Fruit fly (Drosophila melanogaster): ENCODE measurements around the gene CG13607.
A peak's percentile ranks its signal among the peaks of the same experiment; 100 is the strongest.

Gene CG13607

dm6 chr3R:24106059-24106631 is 10.0 kb downstream of the CG13607 start (continued):
- TF ChIP-seq CG2712 (tag; optimal IDR thresholded peaks at IDR 0.05) (peak; percentile 48), Abd-B (GFP tag; optimal IDR thresholded peaks at IDR 0.05) (peak; percentile 21), MESR4 (GFP tag; optimal IDR thresholded peaks at IDR 0.05) (peak; percentile 36), Dp (GFP tag; optimal IDR thresholded peaks at IDR 0.05) (peak; percentile 76), p53 (GFP tag; optimal IDR thresholded peaks at IDR 0.05) (peak; percentile 2), CG33557 (GFP tag; optimal IDR thresholded peaks at IDR 0.05) (no peak), D19B (GFP tag; optimal IDR thresholded peaks at IDR 0.05) (peak; percentile 6), CG5245 (GFP tag; optimal IDR thresholded peaks at IDR 0.05) (peak; percentile 50), CHES-1-like (GFP tag; optimal IDR thresholded peaks at IDR 0.05) (peak; percentile 18), Dad (GFP tag; optimal IDR thresholded peaks at IDR 0.05) (peak; percentile 45), ERR (GFP tag; optimal IDR thresholded peaks at IDR 0.05) (no peak), mld (GFP tag; IDR thresholded peaks at IDR 0.05; ENCODE audit: partially characterized antibody) (no peak), Doc3 (GFP tag; IDR thresholded peaks at IDR 0.05; ENCODE audit: partially characterized antibody) (no peak), CG1602 (GFP tag; optimal IDR thresholded peaks at IDR 0.05) (peak; percentile 18), CG17361 (GFP tag; IDR thresholded peaks at IDR 0.05) (no peak), tap (tag; optimal IDR thresholded peaks at IDR 0.05) (peak; percentile 47), CG8290 (GFP tag; optimal IDR thresholded peaks at IDR 0.05) (peak; percentile 48), CG8290 (tag; optimal IDR thresholded peaks at IDR 0.05) (peak; percentile 35 to 49), Lpt (GFP tag; optimal IDR thresholded peaks at IDR 0.05) (no peak), pita (GFP tag; optimal IDR thresholded peaks at IDR 0.05) (peak; percentile 24), CG1529 (GFP tag; optimal IDR thresholded peaks at IDR 0.05) (peak; percentile 17), Max (GFP tag; optimal IDR thresholded peaks at IDR 0.05) (peak; percentile 41), Ets97D (GFP tag; optimal IDR thresholded peaks at IDR 0.05) (peak; percentile 22), bsh (GFP tag; optimal IDR thresholded peaks at IDR 0.05) (peak; percentile 24 to 57), CG15514 (GFP tag; optimal IDR thresholded peaks at IDR 0.05) (peak; percentile 57), Hsf (GFP tag; optimal IDR thresholded peaks at IDR 0.05) (peak; percentile 51), ssp (GFP tag; IDR thresholded peaks at IDR 0.05) (no peak), Mad (GFP tag; optimal IDR thresholded peaks at IDR 0.05) (peak; percentile 49), mam (GFP tag; optimal IDR thresholded peaks at IDR 0.05) (peak; percentile 24), prd (optimal IDR thresholded peaks at IDR 0.05) (no peak), prd (GFP tag; IDR thresholded peaks at IDR 0.05) (no peak), kni (GFP tag; optimal IDR thresholded peaks at IDR 0.05) (no peak), CG7556 (GFP tag; optimal IDR thresholded peaks at IDR 0.05) (peak; percentile 34), CG12299 (tag; optimal IDR thresholded peaks at IDR 0.05) (peak; percentile 30), chinmo (GFP tag; IDR thresholded peaks at IDR 0.05; ENCODE audit: partially characterized antibody) (no peak), CG7928 (GFP tag; optimal IDR thresholded peaks at IDR 0.05) (peak; percentile 5), Lhr (GFP tag; optimal IDR thresholded peaks at IDR 0.05) (no peak), Vsx1 (GFP tag; optimal IDR thresholded peaks at IDR 0.05) (no peak), CG2678 (tag; optimal IDR thresholded peaks at IDR 0.05) (peak; percentile 46), Dip3 (GFP tag; optimal IDR thresholded peaks at IDR 0.05) (peak; percentile 43), Dfd (GFP tag; optimal IDR thresholded peaks at IDR 0.05) (no peak), CG4854 (GFP tag; optimal IDR thresholded peaks at IDR 0.05) (peak; percentile 60), repo (GFP tag; optimal IDR thresholded peaks at IDR 0.05) (no peak), gro (GFP tag; optimal IDR thresholded peaks at IDR 0.05) (peak; percentile 69), Dek (tag; optimal IDR thresholded peaks at IDR 0.05) (peak; percentile 11), HmgZ (tag; optimal IDR thresholded peaks at IDR 0.05) (peak; percentile 72), HLH3B (GFP tag; IDR thresholded peaks at IDR 0.05) (no peak), oc (tag; optimal IDR thresholded peaks at IDR 0.05) (no peak), CG3163 (GFP tag; optimal IDR thresholded peaks at IDR 0.05) (no peak), abd-A (tag; optimal IDR thresholded peaks at IDR 0.05) (no peak), CG17829 (tag; optimal IDR thresholded peaks at IDR 0.05) (peak; percentile 28)
